Worm (Caenorhabditis elegans): ENCODE measurements around the gene inx-9.

Gene inx-9

ce11 chrIV:11676054-11676453, at the start of gene inx-9:
Gene inx-9 (plus strand): TSS chrIV:11676354.
- no peak for TF ChIP-seq F16B12.6 (tag; optimal IDR thresholded peaks at IDR 0.05)
- TF ChIP-seq nhr-19 (GFP tag; conservative IDR thresholded peaks at IDR 0.05): no peak
- no peak for TF ChIP-seq grh-1 (GFP tag; IDR thresholded peaks at IDR 0.05)
- no peak for TF ChIP-seq elt-2 (tag; optimal IDR thresholded peaks at IDR 0.05)
- no peak for TF ChIP-seq egl-27 (tag; optimal IDR thresholded peaks at IDR 0.05)
- TF ChIP-seq nhr-77 (tag; optimal IDR thresholded peaks at IDR 0.05): no peak
- TF ChIP-seq tlp-1 (tag; optimal IDR thresholded peaks at IDR 0.05): no peak
- TF ChIP-seq hpl-2 (GFP tag; optimal IDR thresholded peaks at IDR 0.05): no peak
- TF ChIP-seq nhr-12 (tag; optimal IDR thresholded peaks at IDR 0.05): no peak
- no peak for TF ChIP-seq lir-3 (tag; optimal IDR thresholded peaks at IDR 0.05; ENCODE audit: poor library complexity)
- TF ChIP-seq nhr-90 (tag; optimal IDR thresholded peaks at IDR 0.05; ENCODE audit: poor library complexity): no peak
- TF ChIP-seq ets-5 (GFP tag; IDR thresholded peaks at IDR 0.05): no peak
- no peak for TF ChIP-seq C34B4.2 (tag; optimal IDR thresholded peaks at IDR 0.05)
- no peak for TF ChIP-seq nhr-20 (tag; optimal IDR thresholded peaks at IDR 0.05)
- TF ChIP-seq aha-1 (tag; optimal IDR thresholded peaks at IDR 0.05): no peak
- no peak for TF ChIP-seq ztf-11 (tag; optimal IDR thresholded peaks at IDR 0.05)
- no peak for TF ChIP-seq fos-1 (tag; optimal IDR thresholded peaks at IDR 0.05)

ce11 chrIV:11627847-11628246, 48.3 kb upstream of the inx-9 start, which contains the start of gene lys-6:
Gene lys-6 (minus strand): TSS chrIV:11627947.
- no peak for TF ChIP-seq lir-3 (tag; optimal IDR thresholded peaks at IDR 0.05; ENCODE audit: poor library complexity)
- no peak for TF ChIP-seq efl-1 (optimal IDR thresholded peaks at IDR 0.05)
- peak in 1 of 2 experiments; percentile 68 for TF ChIP-seq efl-1 (GFP tag; optimal IDR thresholded peaks at IDR 0.05 in 1 of 2)
- TF ChIP-seq blmp-1 (tag; optimal IDR thresholded peaks at IDR 0.05): no peak

ce11 chrIV:11631750-11632149, 44.4 kb upstream of the inx-9 start, which contains the start of gene F58B3.4:
Gene F58B3.4 (minus strand): TSS chrIV:11631850.
- TF ChIP-seq nhr-71 (tag; optimal IDR thresholded peaks at IDR 0.05) (no peak), fkh-8 (tag; optimal IDR thresholded peaks at IDR 0.05) (no peak), nhr-90 (tag; optimal IDR thresholded peaks at IDR 0.05; ENCODE audit: poor library complexity) (no peak), ceh-8 (GFP tag; optimal IDR thresholded peaks at IDR 0.05) (no peak), hpl-2 (GFP tag; optimal IDR thresholded peaks at IDR 0.05) (no peak), grh-1 (GFP tag; IDR thresholded peaks at IDR 0.05) (no peak), ceh-63 (GFP tag; optimal IDR thresholded peaks at IDR 0.05) (no peak), nhr-85 (tag) (no peak), lir-3 (tag; optimal IDR thresholded peaks at IDR 0.05; ENCODE audit: poor library complexity) (no peak), unc-98 (GFP tag; IDR thresholded peaks at IDR 0.05) (no peak), hlh-4 (tag; optimal IDR thresholded peaks at IDR 0.05) (no peak), blmp-1 (tag; optimal IDR thresholded peaks at IDR 0.05) (no peak), ceh-82 (tag; optimal IDR thresholded peaks at IDR 0.05) (no peak), pax-3 (tag; optimal IDR thresholded peaks at IDR 0.05) (no peak)

ce11 chrIV:11635437-11636408, 40.4 kb upstream of the inx-9 start, which contains the start of gene mars-1:
Gene mars-1 (minus strand): TSS chrIV:11635487.
- TF ChIP-seq ces-1 (GFP tag; optimal IDR thresholded peaks at IDR 0.05) (no peak), nhr-28 (tag; optimal IDR thresholded peaks at IDR 0.05) (no peak), mep-1 (tag; optimal IDR thresholded peaks at IDR 0.05) (peak; percentile 84), nhr-11 (tag; optimal IDR thresholded peaks at IDR 0.05) (no peak), tlp-1 (tag; optimal IDR thresholded peaks at IDR 0.05) (no peak), Y116A8C.19 (tag; optimal IDR thresholded peaks at IDR 0.05; ENCODE audit: borderline replicate concordance) (no peak), blmp-1 (tag; optimal IDR thresholded peaks at IDR 0.05) (peak; percentile 12), aha-1 (tag; optimal IDR thresholded peaks at IDR 0.05) (no peak), snu-23 (GFP tag; optimal IDR thresholded peaks at IDR 0.05) (peak; percentile 85), lin-14 (GFP tag; optimal IDR thresholded peaks at IDR 0.05) (peak; percentile 84), ceh-88 (GFP tag; IDR thresholded peaks at IDR 0.05) (peak; percentile 60; the same call in 1 of the 2 replicates), nhr-71 (tag; optimal IDR thresholded peaks at IDR 0.05) (peak; percentile 89), elt-2 (tag; optimal IDR thresholded peaks at IDR 0.05) (peak; percentile 16), unc-98 (GFP tag; IDR thresholded peaks at IDR 0.05) (peak; percentile 7; the same call in 1 of the 2 replicates), unc-30 (tag; optimal IDR thresholded peaks at IDR 0.05) (no peak), nhr-90 (tag; optimal IDR thresholded peaks at IDR 0.05; ENCODE audit: poor library complexity) (peak; percentile 80), ztf-4 (tag; optimal IDR thresholded peaks at IDR 0.05) (peak; percentile 4), egl-27 (tag; optimal IDR thresholded peaks at IDR 0.05) (no peak), pax-3 (tag; optimal IDR thresholded peaks at IDR 0.05) (peak; percentile 81), skn-1 (tag; optimal IDR thresholded peaks at IDR 0.05) (peak; percentile 34), fkh-4 (tag; optimal IDR thresholded peaks at IDR 0.05; ENCODE audit: borderline replicate concordance) (no peak), vab-15 (tag; optimal IDR thresholded peaks at IDR 0.05) (peak; percentile 80), unc-86 (tag; optimal IDR thresholded peaks at IDR 0.05) (peak; percentile 56), sup-37 (GFP tag; optimal IDR thresholded peaks at IDR 0.05) (no peak)

Measured in whole organism, L1 larva.